Worm (Caenorhabditis elegans) whole organism, early embryonic: ENCODE measurements around the gene K09H11.6.
"Not testable (repeated sequence)": the region's sequence is repeated elsewhere in the genome, so short reads cannot be mapped to it uniquely, and the experiment has no call there.

Experiments used
- B0310.2 ChIP-seq: sonication (generic microtip); optimal IDR thresholded peaks from 2 replicates; lab custom pipeline; 2016; ENCODE audit warnings: mild to moderate bottlenecking, missing genetic modification characterization, missing compliant biosample characterization
- F13C5.2 ChIP-seq: sonication (generic microtip); optimal IDR thresholded peaks from 2 replicates; lab custom pipeline; 2017; ENCODE audit warnings: mild to moderate bottlenecking, missing genetic modification characterization, inconsistent platforms, missing compliant biosample characterization
- aly-1 ChIP-seq: sonication (generic microtip); optimal IDR thresholded peaks from 2 replicates; lab custom pipeline; 2016; ENCODE audit warnings: missing genetic modification characterization, missing compliant biosample characterization
- ama-1 ChIP-seq: fragments of 150-350 bp; optimal IDR thresholded peaks from 2 replicates; lab custom pipeline; 2014
- ceh-13 ChIP-seq: fragments of 200-800 bp; sonication (Bioruptor generic); optimal IDR thresholded peaks from 2 replicates; lab custom pipeline; 2018; ENCODE audit warnings: mild to moderate bottlenecking, missing genetic modification characterization, missing compliant biosample characterization
- ceh-36 ChIP-seq: sonication (generic microtip); optimal IDR thresholded peaks from 2 replicates; lab custom pipeline; 2016; ENCODE audit warnings: missing genetic modification characterization, inconsistent platforms, missing compliant biosample characterization
- ets-7 ChIP-seq: sonication (generic microtip); optimal IDR thresholded peaks from 2 replicates; lab custom pipeline; 2016; ENCODE audit warnings: missing genotype, missing genetic modification characterization, missing compliant biosample characterization
- flt-1 ChIP-seq: fragments of 200-800 bp; sonication (Bioruptor generic); IDR thresholded peaks from 2 replicates; pipeline ENCODE4 v1.3.6; 2022; ENCODE audit warnings: missing genetic modification characterization, missing compliant biosample characterization
- hmbx-1 ChIP-seq: sonication (generic microtip); optimal IDR thresholded peaks from 2 replicates; lab custom pipeline; 2016; ENCODE audit warnings: mild to moderate bottlenecking, missing genetic modification characterization, missing compliant biosample characterization
- hmg-4 ChIP-seq: fragments of 200-800 bp; sonication (Bioruptor generic); optimal IDR thresholded peaks from 2 replicates; lab custom pipeline; 2018; ENCODE audit warnings: mild to moderate bottlenecking, missing genetic modification characterization, missing compliant biosample characterization
- hnd-1 ChIP-seq: sonication (generic microtip); optimal IDR thresholded peaks from 2 replicates; lab custom pipeline; 2016; ENCODE audit warnings: missing genetic modification characterization, missing compliant biosample characterization
- pes-1 ChIP-seq: fragments of 200-800 bp; sonication (Bioruptor generic); IDR thresholded peaks from 2 replicates; pipeline ENCODE4 v1.3.6; 2022; ENCODE audit warnings: missing genetic modification reagents, missing genetic modification characterization, missing compliant biosample characterization
- scrt-1 ChIP-seq: fragments of 200-800 bp; sonication (Bioruptor generic); IDR thresholded peaks from 2 replicates; pipeline ENCODE4 v1.3.6; 2022; ENCODE audit warnings: missing genetic modification characterization, missing compliant biosample characterization
- sea-1 ChIP-seq: fragments of 200-800 bp; sonication (Bioruptor generic); conservative IDR thresholded peaks from 2 replicates; pipeline ENCODE4 v1.3.6; 2022; ENCODE audit warnings: missing genetic modification characterization, missing compliant biosample characterization
- tbx-11 ChIP-seq: fragments of 200-800 bp; sonication (Bioruptor generic); IDR thresholded peaks from 2 replicates; pipeline ENCODE4 v1.3.6; 2022; ENCODE audit warnings: missing genetic modification characterization, missing compliant biosample characterization
- tbx-37 ChIP-seq: fragments of 200-800 bp; sonication (Bioruptor generic); conservative IDR thresholded peaks from 2 replicates; pipeline ENCODE4 v1.3.6; 2022; ENCODE audit warnings: missing genetic modification reagents, missing genetic modification characterization, missing compliant biosample characterization
- tra-4 ChIP-seq: sonication (generic microtip); optimal IDR thresholded peaks from 2 replicates; lab custom pipeline; 2017; ENCODE audit warnings: missing genetic modification characterization, missing compliant biosample characterization

The K09H11.6 gene

DNA sequence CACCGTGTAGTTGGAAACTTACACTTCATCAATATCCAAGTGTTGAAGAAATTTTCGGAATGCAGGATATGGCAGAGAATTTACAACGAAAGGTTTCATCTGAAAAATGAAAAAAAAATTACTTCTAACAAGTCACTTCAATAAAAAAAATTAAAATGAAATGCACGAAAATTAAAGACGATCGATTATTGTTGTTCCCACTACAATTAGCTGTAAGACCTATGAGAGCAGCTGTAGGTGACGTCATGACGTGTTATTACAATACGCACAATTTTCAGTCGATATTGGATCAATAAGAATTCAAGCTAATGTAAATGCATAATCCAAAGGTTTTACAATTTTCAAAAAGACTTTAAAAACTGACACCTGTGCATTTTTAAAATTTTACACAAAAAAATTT, 24.2 kb upstream of the K09H11.6 start, which contains the start of gene C53A3.1:
Gene C53A3.1, minus strand, starts transcription at position 101 of the 400 bp plus-strand sequence.
- TF ChIP-seq flt-1 (GFP tag; lab: Robert Waterston, UW) (no peak), tbx-37 (no peak), tbx-11 (GFP tag; lab: Robert Waterston, UW) (no peak), ceh-36 (tag; lab: Kevin White, UChicago) (no peak), hmbx-1 (tag; lab: Kevin White, UChicago) (no peak)

DNA sequence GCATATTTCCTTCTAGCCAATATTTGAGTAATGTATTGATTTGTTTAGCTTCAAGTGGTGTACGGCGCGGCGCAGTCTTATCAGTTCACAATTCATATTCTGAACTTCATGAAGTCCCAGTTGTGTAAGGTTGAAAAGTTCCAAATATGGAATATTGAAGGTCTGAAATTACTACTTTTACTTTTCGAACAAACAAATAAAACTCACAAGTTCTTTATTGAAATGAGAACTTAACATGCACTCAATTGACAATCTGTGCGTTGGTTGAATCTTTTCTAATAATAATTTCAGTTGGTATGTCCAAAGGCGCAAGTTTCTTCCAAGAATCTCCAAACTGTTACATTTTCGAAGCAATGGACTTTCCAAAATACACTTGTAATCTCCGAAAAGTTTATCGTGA, 22.8 kb upstream of the K09H11.6 start, which contains the start of gene C53A3.4:
Gene C53A3.4, minus strand, starts transcription at position 101 of the 400 bp plus-strand sequence.
- TF ChIP-seq aly-1 (tag; lab: Kevin White, UChicago): no peak
- no peak for TF ChIP-seq sea-1 (GFP tag; lab: Robert Waterston, UW)
- TF ChIP-seq scrt-1 (GFP tag; lab: Robert Waterston, UW): no peak
- no peak for TF ChIP-seq ceh-13 (GFP tag; lab: Kevin White, UChicago)
- TF ChIP-seq ets-7 (tag; lab: Kevin White, UChicago): no peak
- no peak for TF ChIP-seq tbx-37
- TF ChIP-seq hnd-1 (tag; lab: Kevin White, UChicago): no peak
- TF ChIP-seq ceh-36 (tag; lab: Kevin White, UChicago): no peak
- TF ChIP-seq hmbx-1 (tag; lab: Kevin White, UChicago): no peak
- TF ChIP-seq B0310.2 (tag; lab: Kevin White, UChicago): no peak

DNA sequence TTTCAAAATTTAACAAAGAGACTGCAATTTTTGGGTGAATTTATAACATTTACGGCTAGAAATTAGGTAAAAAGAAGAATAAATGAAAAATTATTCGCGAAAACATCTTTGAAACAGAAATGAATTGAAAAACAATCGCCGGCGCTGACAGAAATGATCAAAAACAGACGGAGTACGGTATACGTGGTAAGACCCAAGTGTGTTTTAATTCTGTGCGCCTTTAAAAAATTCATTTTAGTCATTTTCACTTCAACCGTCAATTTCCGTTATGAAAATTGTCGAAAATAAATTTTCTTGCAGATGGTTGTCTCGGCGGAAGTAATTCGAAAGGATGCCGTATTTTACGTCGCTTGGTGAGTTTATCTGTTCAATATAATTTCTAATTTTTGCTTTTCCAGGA, 20.2 kb upstream of the K09H11.6 start, which contains the start of gene C53A3.3:
Gene C53A3.3, plus strand, starts transcription at position 301 of the 400 bp plus-strand sequence.
- TF ChIP-seq tra-4 (tag; lab: Kevin White, UChicago) (no peak), B0310.2 (tag; lab: Kevin White, UChicago) (no peak), flt-1 (GFP tag; lab: Robert Waterston, UW) (no peak), ama-1 (lab: Kevin White, UChicago) (no peak), scrt-1 (GFP tag; lab: Robert Waterston, UW) (no peak), hmbx-1 (tag; lab: Kevin White, UChicago) (no peak), pes-1 (GFP tag; lab: Robert Waterston, UW) (no peak), hnd-1 (tag; lab: Kevin White, UChicago) (no peak), tbx-37 (no peak), sea-1 (GFP tag; lab: Robert Waterston, UW) (no peak), ceh-36 (tag; lab: Kevin White, UChicago) (no peak), aly-1 (tag; lab: Kevin White, UChicago) (no peak)

DNA sequence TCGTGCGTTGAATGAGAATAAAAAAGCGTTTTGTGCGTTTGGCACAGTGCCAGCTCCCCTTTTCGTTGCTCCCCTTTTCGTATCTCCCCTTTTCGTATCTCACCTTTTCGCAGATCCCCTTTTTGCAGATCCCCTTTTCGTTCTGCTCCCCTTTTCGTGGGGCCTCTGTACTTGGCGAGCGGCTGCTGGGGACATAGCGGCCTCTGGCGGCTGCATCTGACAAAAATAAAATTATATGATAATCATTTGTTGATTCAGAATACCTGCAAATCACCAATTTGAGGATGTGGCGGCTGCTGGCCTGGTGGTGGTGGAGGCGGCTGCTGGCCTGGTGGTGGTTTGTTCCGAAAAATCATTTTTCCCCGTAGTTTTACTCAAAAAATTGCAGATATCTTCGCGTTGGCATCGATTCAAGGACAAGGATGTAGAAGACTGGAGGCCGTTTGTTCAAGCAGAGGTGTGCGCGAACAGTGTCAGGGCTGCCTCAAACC, 19.3 kb upstream of the K09H11.6 start, which contains the start of gene K09H11.11:
Gene K09H11.11, minus strand, starts transcription at position 51 of the 491 bp plus-strand sequence.
- not testable (repeated sequence) for TF ChIP-seq ama-1 (lab: Kevin White, UChicago); ets-7 (tag; lab: Kevin White, UChicago); ceh-13 (GFP tag; lab: Kevin White, UChicago)

DNA sequence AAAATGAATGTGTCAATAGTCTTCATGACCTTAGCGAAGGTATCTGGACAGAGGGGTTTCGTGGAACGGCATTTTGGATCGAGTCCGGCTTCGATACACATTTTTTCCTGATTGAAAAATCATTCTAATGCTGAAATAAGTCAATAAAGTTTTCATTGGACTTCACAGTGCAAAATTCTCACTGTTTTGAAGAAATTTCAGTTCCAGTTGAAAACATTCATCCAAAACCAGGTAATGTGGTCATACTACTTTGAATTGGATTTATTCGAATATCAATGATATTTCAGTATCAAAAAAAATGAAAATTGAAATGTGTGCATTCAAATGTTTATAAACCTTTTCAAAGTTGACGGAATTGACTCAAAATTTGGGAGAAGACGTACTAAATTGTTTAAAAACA, 17.5 kb upstream of the K09H11.6 start, which contains the start of gene pgph-1:
Gene pgph-1, minus strand, starts transcription at position 101 of the 400 bp plus-strand sequence.
- TF ChIP-seq hnd-1 (tag; lab: Kevin White, UChicago) (no peak), hmbx-1 (tag; lab: Kevin White, UChicago) (no peak), tbx-37 (no peak), B0310.2 (tag; lab: Kevin White, UChicago) (no peak), pes-1 (GFP tag; lab: Robert Waterston, UW) (no peak), ceh-13 (GFP tag; lab: Kevin White, UChicago) (no peak), sea-1 (GFP tag; lab: Robert Waterston, UW) (no peak), tbx-11 (GFP tag; lab: Robert Waterston, UW) (no peak), ets-7 (tag; lab: Kevin White, UChicago) (no peak), scrt-1 (GFP tag; lab: Robert Waterston, UW) (no peak), ama-1 (lab: Kevin White, UChicago) (no peak), aly-1 (tag; lab: Kevin White, UChicago) (no peak), F13C5.2 (tag; lab: Kevin White, UChicago) (no peak)

DNA sequence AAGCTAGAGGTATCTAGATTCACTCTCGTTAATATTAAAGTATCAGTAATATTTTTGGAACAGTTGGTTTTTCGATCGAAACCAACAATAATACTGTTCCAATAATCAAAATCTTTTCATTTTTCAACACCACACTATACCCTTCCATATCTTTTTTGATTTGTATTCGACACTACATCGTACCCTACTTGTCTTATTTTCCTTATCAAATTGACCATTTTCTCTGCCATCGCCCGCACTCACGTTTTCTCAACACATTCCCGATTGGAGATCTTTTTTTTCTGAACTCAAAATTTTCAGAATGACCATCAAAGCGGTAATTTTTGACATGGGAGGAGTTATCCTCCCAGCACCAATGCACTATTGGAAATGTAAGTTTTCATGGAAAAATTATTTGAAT, 11.6 kb upstream of the K09H11.6 start, which contains the start of gene acds-10:
Gene acds-10, plus strand, starts transcription at position 301 of the 400 bp plus-strand sequence.
- TF ChIP-seq hmbx-1 (tag; lab: Kevin White, UChicago): no peak
- TF ChIP-seq pes-1 (GFP tag; lab: Robert Waterston, UW): no peak
- no peak for TF ChIP-seq ets-7 (tag; lab: Kevin White, UChicago)
- no peak for TF ChIP-seq hmg-4 (GFP tag; lab: Kevin White, UChicago)
- TF ChIP-seq sea-1 (GFP tag; lab: Robert Waterston, UW): no peak
- TF ChIP-seq ceh-36 (tag; lab: Kevin White, UChicago): no peak
- TF ChIP-seq hnd-1 (tag; lab: Kevin White, UChicago): no peak
- TF ChIP-seq scrt-1 (GFP tag; lab: Robert Waterston, UW): no peak
- no peak for TF ChIP-seq tbx-11 (GFP tag; lab: Robert Waterston, UW)
- TF ChIP-seq aly-1 (tag; lab: Kevin White, UChicago): no peak
- TF ChIP-seq tbx-37: no peak
- no peak for TF ChIP-seq ceh-13 (GFP tag; lab: Kevin White, UChicago)
- no peak for TF ChIP-seq B0310.2 (tag; lab: Kevin White, UChicago)
- no peak for TF ChIP-seq tra-4 (tag; lab: Kevin White, UChicago)
- no peak for TF ChIP-seq F13C5.2 (tag; lab: Kevin White, UChicago)
- no peak for TF ChIP-seq ama-1 (lab: Kevin White, UChicago)

DNA sequence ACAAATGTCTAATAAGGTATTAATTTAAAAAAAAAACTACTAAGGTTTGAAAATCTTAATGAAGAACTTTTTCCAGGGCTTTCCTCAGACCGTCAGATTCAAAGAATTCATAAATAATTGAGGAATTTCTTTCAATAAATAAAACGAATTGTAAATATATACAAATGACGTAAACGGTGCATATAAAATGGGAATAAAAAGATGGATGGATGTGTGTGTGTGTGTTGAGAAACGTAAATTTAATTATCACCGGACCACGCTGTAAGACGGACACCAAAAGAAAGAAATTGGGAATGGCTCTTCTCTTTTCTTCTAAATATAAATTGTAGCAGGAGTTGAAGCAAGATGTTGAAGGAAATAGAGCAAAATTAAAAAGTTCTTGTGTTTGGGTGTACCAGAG, 10.3 kb upstream of the K09H11.6 start:
- TF ChIP-seq hmg-4 (GFP tag; lab: Kevin White, UChicago) (no peak), tra-4 (tag; lab: Kevin White, UChicago) (no peak), ceh-36 (tag; lab: Kevin White, UChicago) (no peak), B0310.2 (tag; lab: Kevin White, UChicago) (no peak), flt-1 (GFP tag; lab: Robert Waterston, UW) (no peak), hnd-1 (tag; lab: Kevin White, UChicago) (no peak), tbx-11 (GFP tag; lab: Robert Waterston, UW) (no peak)
